Worm (Caenorhabditis elegans) whole organism, early embryonic: Measurements from ENCODE around the gene lys-3.

Experiments used
- aly-1 ChIP-seq: sonication (generic microtip); optimal IDR thresholded peaks from 2 replicates; lab custom pipeline; 2016; ENCODE audit warnings: missing genetic modification characterization, missing compliant biosample characterization
- ceh-36 ChIP-seq: sonication (generic microtip); optimal IDR thresholded peaks from 2 replicates; lab custom pipeline; 2016; ENCODE audit warnings: missing genetic modification characterization, inconsistent platforms, missing compliant biosample characterization
- pes-1 ChIP-seq: fragments of 200-800 bp; sonication (Bioruptor generic); IDR thresholded peaks from 2 replicates; pipeline ENCODE4 v1.3.6; 2022; ENCODE audit warnings: missing genetic modification reagents, missing genetic modification characterization, missing compliant biosample characterization

ce11 chrV:10323537-10323936, 40.2 kb upstream of the lys-3 start:
- TF ChIP-seq ceh-36 (tag; lab: Kevin White, UChicago) (no peak), aly-1 (tag; lab: Kevin White, UChicago) (no peak), pes-1 (GFP tag; lab: Robert Waterston, UW) (no peak)
